Fruit fly (Drosophila melanogaster) whole organism, embryonic: Measurements from ENCODE around the gene PIG-C.

Source experiments
- ATbp ChIP-seq: fragments of 200-800 bp; sonication (Bioruptor generic); optimal IDR thresholded peaks from 2 replicates; lab custom pipeline; 2017; ENCODE audit warnings: missing biosample characterization, mild to moderate bottlenecking, missing genetic modification characterization, missing genetic modification reagents
- Atf6 ChIP-seq: fragments of 200-800 bp; sonication (Bioruptor generic); IDR thresholded peaks from 2 replicates; pipeline ENCODE4 v1.3.6; 2022; ENCODE audit warnings: missing biosample characterization, missing genetic modification characterization
- Awh ChIP-seq: fragments of 200-800 bp; sonication (Bioruptor generic); IDR thresholded peaks from 2 replicates; pipeline ENCODE4, ENCODE4 v1.3.6; 2022; ENCODE audit warnings: missing biosample characterization, missing genetic modification characterization
- Bgb ChIP-seq: fragments of 200-800 bp; sonication (Bioruptor generic); IDR thresholded peaks from 2 replicates; pipeline ENCODE4 v1.3.6; 2022; ENCODE audit warnings: missing biosample characterization, missing genetic modification characterization; ENCODE audit not compliant: partially characterized antibody
- Blimp-1 ChIP-seq: fragments of 200-800 bp; sonication (Bioruptor generic); optimal IDR thresholded peaks from 3 replicates; lab custom pipeline; 2018; ENCODE audit warnings: missing biosample characterization, missing genetic modification characterization, mild to moderate bottlenecking, moderate library complexity, missing genetic modification reagents
- C15 ChIP-seq: fragments of 200-800 bp; sonication (Bioruptor generic); IDR thresholded peaks from 3 replicates; pipeline ENCODE4 v1.3.6; 2022; ENCODE audit warnings: missing biosample characterization, missing genetic modification characterization
- CG10654 ChIP-seq: fragments of 200-800 bp; sonication (Bioruptor generic); optimal IDR thresholded peaks from 2 replicates; lab custom pipeline; 2016; ENCODE audit warnings: missing biosample characterization, missing genetic modification characterization
- CG11456 ChIP-seq: fragments of 200-800 bp; sonication (Bioruptor generic); IDR thresholded peaks from 3 replicates; pipeline ENCODE4 v1.3.6; 2022; ENCODE audit warnings: missing biosample characterization, missing genetic modification characterization
- CG11504 ChIP-seq: fragments of 200-800 bp; sonication (Bioruptor generic); optimal IDR thresholded peaks from 3 replicates; lab custom pipeline; 2019; ENCODE audit warnings: missing biosample characterization, mild to moderate bottlenecking, missing genetic modification characterization, moderate library complexity
- CG12071 ChIP-seq: fragments of 200-800 bp; sonication (Bioruptor generic); optimal IDR thresholded peaks from 3 replicates; lab custom pipeline; 2018; ENCODE audit warnings: missing biosample characterization, mild to moderate bottlenecking, missing genetic modification characterization
- CG13287 ChIP-seq: fragments of 200-800 bp; sonication (Bioruptor generic); IDR thresholded peaks from 2 replicates; pipeline ENCODE4 v1.3.6; 2022; ENCODE audit warnings: missing biosample characterization, missing genetic modification characterization; ENCODE audit not compliant: partially characterized antibody
- CG14050 ChIP-seq: fragments of 200-800 bp; sonication (Bioruptor generic); IDR thresholded peaks from 3 replicates; pipeline ENCODE4 v1.3.6; 2022; ENCODE audit warnings: missing biosample characterization, missing genetic modification characterization
- CG14441 ChIP-seq: fragments of 200-800 bp; sonication (Bioruptor generic); IDR thresholded peaks from 2 replicates; pipeline ENCODE4 v1.3.6; 2022; ENCODE audit warnings: missing biosample characterization, missing genetic modification characterization
- CG14667 ChIP-seq: fragments of 200-800 bp; sonication (Bioruptor generic); IDR thresholded peaks from 2 replicates; pipeline ENCODE4 v1.3.6; 2022; ENCODE audit warnings: missing biosample characterization, missing genetic modification characterization
- CG3065 ChIP-seq: fragments of 200-800 bp; sonication (Bioruptor generic); optimal IDR thresholded peaks from 2 replicates; lab custom pipeline; 2016; ENCODE audit warnings: missing biosample characterization, missing genetic modification characterization
- CG4282 ChIP-seq: fragments of 200-800 bp; sonication (Bioruptor generic); optimal IDR thresholded peaks from 2 replicates; lab custom pipeline; 2016; ENCODE audit warnings: missing biosample characterization, missing genetic modification characterization
- CG5245 ChIP-seq: fragments of 200-800 bp; sonication (Bioruptor generic); optimal IDR thresholded peaks from 3 replicates; lab custom pipeline; 2016; ENCODE audit warnings: missing biosample characterization, missing genetic modification characterization
- CG7271 ChIP-seq: fragments of 200-800 bp; sonication (Bioruptor generic); optimal IDR thresholded peaks from 2 replicates; lab custom pipeline; 2018; ENCODE audit warnings: missing biosample characterization, mild to moderate bottlenecking, missing genetic modification characterization, moderate library complexity
- CG7987 ChIP-seq: fragments of 200-800 bp; sonication (Bioruptor generic); optimal IDR thresholded peaks from 2 replicates; lab custom pipeline; 2018; ENCODE audit warnings: missing biosample characterization, mild to moderate bottlenecking, missing genetic modification characterization, moderate library complexity
- CG8478 ChIP-seq: fragments of >200 bp; optimal IDR thresholded peaks from 2 replicates; lab custom pipeline; 2018
- Dfd ChIP-seq, 2 experiments: fragments of >200 bp; optimal IDR thresholded peaks; 2 replicates each; lab custom pipeline; 2017; ENCODE audit warnings: missing biosample characterization in 2 of 2, missing genetic modification characterization in 2 of 2
- Doc3 ChIP-seq: fragments of 200-800 bp; sonication (Bioruptor generic); IDR thresholded peaks from 3 replicates; pipeline ENCODE4 v1.3.6; 2022; ENCODE audit warnings: missing biosample characterization, missing genetic modification characterization; ENCODE audit not compliant: partially characterized antibody
- Gug ChIP-seq: fragments of 200-800 bp; sonication (Bioruptor generic); IDR thresholded peaks from 4 replicates; pipeline ENCODE4 v1.3.6; 2022; ENCODE audit warnings: missing biosample characterization, missing genetic modification characterization
- HHEX ChIP-seq: fragments of 200-800 bp; sonication (Bioruptor generic); optimal IDR thresholded peaks from 3 replicates; lab custom pipeline; 2017; ENCODE audit warnings: missing biosample characterization, mild to moderate bottlenecking, missing genetic modification characterization, missing genetic modification reagents
- Hmr ChIP-seq: fragments of 200-800 bp; sonication (Bioruptor generic); optimal IDR thresholded peaks from 3 replicates; lab custom pipeline; 2017; ENCODE audit warnings: mild to moderate bottlenecking, missing biosample characterization, missing genetic modification reagents, missing genetic modification characterization
- Lhr ChIP-seq: fragments of 200-800 bp; sonication (Bioruptor generic); optimal IDR thresholded peaks from 3 replicates; lab custom pipeline; 2017; ENCODE audit warnings: mild to moderate bottlenecking, missing biosample characterization, missing genetic modification reagents, missing genetic modification characterization
- MTF-1 ChIP-seq: fragments of 200-800 bp; sonication (Bioruptor generic); optimal IDR thresholded peaks from 2 replicates; lab custom pipeline; 2018; ENCODE audit warnings: missing biosample characterization, mild to moderate bottlenecking, missing genetic modification characterization, borderline replicate concordance
- Nf-YB ChIP-seq: fragments of 200-800 bp; sonication (Bioruptor generic); optimal IDR thresholded peaks from 3 replicates; lab custom pipeline; 2019; ENCODE audit warnings: missing biosample characterization, mild to moderate bottlenecking, missing genetic modification characterization, moderate library complexity
- Opbp ChIP-seq: fragments of 200-800 bp; sonication (Bioruptor generic); IDR thresholded peaks from 3 replicates; pipeline ENCODE4 v1.3.6; 2022; ENCODE audit warnings: missing biosample characterization, missing genetic modification characterization; ENCODE audit not compliant: partially characterized antibody
- Poxn ChIP-seq: fragments of 200-800 bp; sonication (Bioruptor generic); IDR thresholded peaks from 2 replicates; pipeline ENCODE4 v1.3.6; 2022; ENCODE audit warnings: missing biosample characterization, missing genetic modification characterization
- Sry-β ChIP-seq: fragments of 200-800 bp; sonication (Bioruptor generic); optimal IDR thresholded peaks from 2 replicates; lab custom pipeline; 2018; ENCODE audit warnings: missing biosample characterization, mild to moderate bottlenecking, missing genetic modification characterization, moderate library complexity
- ab ChIP-seq: fragments of 200-800 bp; sonication (Bioruptor generic); optimal IDR thresholded peaks from 2 replicates; lab custom pipeline; 2016; ENCODE audit warnings: missing biosample characterization, missing genetic modification characterization
- ara ChIP-seq: fragments of 200-800 bp; sonication (Bioruptor generic); IDR thresholded peaks from 2 replicates; pipeline ENCODE4 v1.3.6; 2022; ENCODE audit warnings: missing biosample characterization, missing genetic modification characterization
- ash1 ChIP-seq: fragments of 200-800 bp; sonication (Bioruptor generic); optimal IDR thresholded peaks from 2 replicates; lab custom pipeline; 2018; ENCODE audit warnings: missing biosample characterization, mild to moderate bottlenecking, missing genetic modification characterization
- bcd ChIP-seq: fragments of 200-800 bp; sonication (Bioruptor generic); optimal IDR thresholded peaks from 2 replicates; lab custom pipeline; 2017; ENCODE audit warnings: missing biosample characterization, mild to moderate bottlenecking, missing genetic modification characterization
- btn ChIP-seq: fragments of 200-800 bp; sonication (Bioruptor generic); optimal IDR thresholded peaks from 2 replicates; lab custom pipeline; 2016; ENCODE audit warnings: missing biosample characterization, missing genetic modification characterization
- cg ChIP-seq: fragments of 200-800 bp; sonication (Bioruptor generic); optimal IDR thresholded peaks from 3 replicates; lab custom pipeline; 2019; ENCODE audit warnings: missing biosample characterization, mild to moderate bottlenecking, missing genetic modification characterization, moderate library complexity
- ci ChIP-seq: fragments of 200-800 bp; sonication (Bioruptor generic); IDR thresholded peaks from 3 replicates; pipeline ENCODE4 v1.3.6; 2022; ENCODE audit warnings: missing biosample characterization, missing genetic modification characterization
- dm ChIP-seq: fragments of 200-800 bp; sonication (Bioruptor generic); optimal IDR thresholded peaks from 3 replicates; lab custom pipeline; 2016; ENCODE audit warnings: missing biosample characterization, missing genetic modification characterization
- kay ChIP-seq: fragments of 200-800 bp; sonication (Bioruptor generic); optimal IDR thresholded peaks from 2 replicates; lab custom pipeline; 2016; ENCODE audit warnings: missing biosample characterization, missing genetic modification characterization
- org-1 ChIP-seq: fragments of 200-800 bp; sonication (Bioruptor generic); optimal IDR thresholded peaks from 2 replicates; lab custom pipeline; 2017; ENCODE audit warnings: missing biosample characterization, missing genetic modification characterization
- pb ChIP-seq: fragments of 200-800 bp; sonication (Bioruptor generic); optimal IDR thresholded peaks from 3 replicates; lab custom pipeline; 2016; ENCODE audit warnings: missing biosample characterization, missing genetic modification characterization
- pros ChIP-seq: fragments of 200-800 bp; sonication (Bioruptor generic); optimal IDR thresholded peaks from 3 replicates; lab custom pipeline; 2019; ENCODE audit warnings: missing biosample characterization, mild to moderate bottlenecking, missing genetic modification characterization, moderate library complexity
- rib ChIP-seq: fragments of 200-800 bp; sonication (Bioruptor generic); IDR thresholded peaks from 2 replicates; pipeline ENCODE4 v1.3.6; 2022; ENCODE audit warnings: missing biosample characterization, missing genetic modification characterization
- sens-2 ChIP-seq: fragments of 200-800 bp; sonication (Bioruptor generic); IDR thresholded peaks from 2 replicates; pipeline ENCODE4 v1.3.6; 2022; ENCODE audit warnings: missing biosample characterization, missing genetic modification characterization
- seq ChIP-seq: fragments of 200-800 bp; sonication (Bioruptor generic); IDR thresholded peaks from 2 replicates; pipeline ENCODE4 v1.3.6; 2022; ENCODE audit warnings: missing biosample characterization, missing genetic modification characterization
- sr ChIP-seq: fragments of 200-800 bp; sonication (Bioruptor generic); IDR thresholded peaks from 3 replicates; pipeline ENCODE4 v1.3.6; 2022; ENCODE audit warnings: missing biosample characterization, missing genetic modification characterization
- ssp ChIP-seq: fragments of 200-800 bp; sonication (Bioruptor generic); IDR thresholded peaks from 2 replicates; pipeline ENCODE4 v1.3.6; 2022; ENCODE audit warnings: missing biosample characterization, missing genetic modification characterization
- trh ChIP-seq: fragments of 200-800 bp; sonication (Bioruptor generic); optimal IDR thresholded peaks from 2 replicates; lab custom pipeline; 2016; ENCODE audit warnings: missing biosample characterization, missing genetic modification characterization
- unpg ChIP-seq: fragments of 200-800 bp; sonication (Bioruptor generic); optimal IDR thresholded peaks from 3 replicates; lab custom pipeline; 2018; ENCODE audit warnings: missing biosample characterization, mild to moderate bottlenecking, missing genetic modification characterization, moderate library complexity
- yki ChIP-seq: fragments of >200 bp; optimal IDR thresholded peaks from 3 replicates; lab custom pipeline; 2018

PIG-C gene

DNA sequence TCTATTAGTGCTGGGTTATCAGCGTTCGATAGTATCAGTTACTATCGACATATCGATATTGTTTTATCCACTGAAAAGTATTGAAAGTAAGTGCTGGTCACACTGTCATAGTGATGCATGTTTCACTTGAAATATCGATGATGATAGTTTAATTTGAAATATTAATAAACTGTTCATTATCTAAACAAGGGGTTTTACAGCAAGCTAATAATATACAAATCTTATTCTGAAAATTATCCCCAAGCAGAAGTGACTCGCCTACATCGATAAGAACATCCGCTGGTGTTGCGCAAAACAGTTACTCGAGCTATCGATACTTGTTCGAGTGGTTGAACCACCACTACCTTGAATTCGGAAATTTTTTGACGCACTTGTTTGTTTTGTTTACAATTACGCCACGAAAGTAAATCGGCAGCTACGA lies at the start of gene PIG-C, which contains the start of the genes CG12016 and Dpm2 (continued):
- TF ChIP-seq CG13287 (GFP tag; lab: Robert Waterston, UW): peak; percentile 97
- peak; percentile 62 for TF ChIP-seq kay
- no peak for TF ChIP-seq Nf-YB (GFP tag; lab: Kevin White, UChicago)
- peak; percentile 67; the same call in 1 of the 2 replicates for TF ChIP-seq ssp (GFP tag; lab: Robert Waterston, UW)
- no peak for TF ChIP-seq CG5245 (GFP tag; lab: Kevin White, UChicago)
- TF ChIP-seq Lhr: peak; percentile 59
- no peak for TF ChIP-seq ash1 (GFP tag; lab: Kevin White, UChicago)
- no peak for TF ChIP-seq CG12071 (GFP tag; lab: Kevin White, UChicago)
- TF ChIP-seq CG11504 (tag; lab: Kevin White, UChicago): no peak
- TF ChIP-seq Hmr: no peak
- peak; percentile 28 for TF ChIP-seq trh
- peak; percentile 23 for TF ChIP-seq CG7987 (GFP tag; lab: Kevin White, UChicago)
- peak; percentile 65 for TF ChIP-seq dm (GFP tag; lab: Kevin White, UChicago)
- TF ChIP-seq CG11456 (GFP tag; lab: Robert Waterston, UW): peak; percentile 76; the same call in 2 of the 3 replicates
- no peak for TF ChIP-seq unpg
- peak; percentile 19 for TF ChIP-seq CG4282 (GFP tag; lab: Kevin White, UChicago)
- no peak for TF ChIP-seq Dfd (GFP tag; optimal IDR thresholded peaks at IDR 0.05; lab: Kevin White, UChicago)
- no peak for TF ChIP-seq bcd (GFP tag; lab: Kevin White, UChicago)
- TF ChIP-seq cg (GFP tag; lab: Kevin White, UChicago): no peak
- TF ChIP-seq rib (GFP tag; lab: Robert Waterston, UW): no peak
- no peak for TF ChIP-seq Poxn (GFP tag; lab: Robert Waterston, UW)
- TF ChIP-seq sr (GFP tag; lab: Robert Waterston, UW): no peak
- TF ChIP-seq Sry-β: peak; percentile 84
- TF ChIP-seq ATbp (GFP tag; lab: Kevin White, UChicago): no peak
- TF ChIP-seq btn (GFP tag; lab: Kevin White, UChicago): no peak
- TF ChIP-seq seq (GFP tag; lab: Robert Waterston, UW): no peak
- peak; percentile 50; the same call in 1 of the 2 replicates for TF ChIP-seq CG14441 (GFP tag; lab: Robert Waterston, UW)
- peak; percentile 36 for TF ChIP-seq Blimp-1 (GFP tag; lab: Kevin White, UChicago)
- peak; percentile 6 for TF ChIP-seq MTF-1 (GFP tag; lab: Kevin White, UChicago)
- no peak for TF ChIP-seq Awh (GFP tag; lab: Robert Waterston, UW)
- 0 out of 2 replicates have a peak, but pooled peaks have one; percentile 11 for TF ChIP-seq sens-2 (GFP tag; lab: Robert Waterston, UW)
- TF ChIP-seq pb (GFP tag; lab: Kevin White, UChicago): peak; percentile 18
- TF ChIP-seq ara (GFP tag; lab: Robert Waterston, UW): no peak
- TF ChIP-seq CG7271: no peak
- no peak for TF ChIP-seq CG8478 (lab: Kevin White, UChicago)
- peak; percentile 96 for TF ChIP-seq Opbp (GFP tag; lab: Robert Waterston, UW)
- TF ChIP-seq Bgb (GFP tag; lab: Robert Waterston, UW): peak; percentile 97
- TF ChIP-seq CG14050 (GFP tag; lab: Robert Waterston, UW): 0 out of 3 replicates have a peak, but pooled peaks have one; percentile 28
- TF ChIP-seq Doc3 (GFP tag; lab: Robert Waterston, UW): peak; percentile 97
- peak; percentile 58; the same call in 2 of the 4 replicates for TF ChIP-seq Gug (GFP tag; lab: Robert Waterston, UW)
- TF ChIP-seq CG10654 (GFP tag; lab: Kevin White, UChicago): peak; percentile 22
- TF ChIP-seq yki: no peak
- peak; percentile 8 for TF ChIP-seq CG3065 (GFP tag; lab: Kevin White, UChicago)
- TF ChIP-seq pros (GFP tag; lab: Kevin White, UChicago): no peak
- no peak for TF ChIP-seq org-1 (GFP tag; lab: Kevin White, UChicago)
- TF ChIP-seq C15 (GFP tag; lab: Robert Waterston, UW): 0 out of 3 replicates have a peak, but pooled peaks have one; percentile 50
- 0 out of 2 replicates have a peak, but pooled peaks have one; percentile 19 for TF ChIP-seq Atf6
- no peak for TF ChIP-seq HHEX
- peak; percentile 60 for TF ChIP-seq CG14667 (GFP tag; lab: Robert Waterston, UW)
- TF ChIP-seq ab: peak; percentile 49
- no peak for TF ChIP-seq ci (GFP tag; lab: Robert Waterston, UW)
